Worm (Caenorhabditis elegans) whole organism, L3 larva: ENCODE measurements around the gene ptr-19.

ENCODE experiments used
- ZK546.5 ChIP-seq: sonication (generic microtip); optimal IDR thresholded peaks from 2 replicates; lab custom pipeline; 2017; ENCODE audit warnings: missing biosample characterization, missing genetic modification characterization
- aly-2 ChIP-seq: fragments of 150-350 bp; optimal IDR thresholded peaks from 2 replicates; lab custom pipeline; 2014; ENCODE audit warnings: missing biosample characterization, missing genetic modification characterization
- ama-1 ChIP-seq: fragments of 150-350 bp; optimal IDR thresholded peaks from 2 replicates; lab custom pipeline; 2018
- ceh-16 ChIP-seq: sonication (generic microtip); optimal IDR thresholded peaks from 2 replicates; lab custom pipeline; 2017; ENCODE audit warnings: missing biosample characterization, missing genetic modification characterization
- ceh-82 ChIP-seq: fragments of 150-350 bp; optimal IDR thresholded peaks from 2 replicates; lab custom pipeline; 2014; ENCODE audit warnings: missing biosample characterization, missing genetic modification characterization
- ceh-9 ChIP-seq: sonication (generic microtip); optimal IDR thresholded peaks from 2 replicates; lab custom pipeline; 2018; ENCODE audit warnings: missing biosample characterization, missing genetic modification characterization
- daf-12 ChIP-seq: fragments of 150-350 bp; optimal IDR thresholded peaks from 2 replicates; lab custom pipeline; 2014; ENCODE audit warnings: missing biosample characterization, missing genetic modification reagents, missing genetic modification characterization
- egl-27 ChIP-seq: sonication (generic microtip); optimal IDR thresholded peaks from 4 replicates; lab custom pipeline; 2017; ENCODE audit warnings: missing biosample characterization, missing genetic modification reagents, missing genetic modification characterization
- egl-5 ChIP-seq: fragments of 150-350 bp; optimal IDR thresholded peaks from 2 replicates; lab custom pipeline; 2017; ENCODE audit warnings: missing biosample characterization, missing genetic modification reagents, missing genetic modification characterization, inconsistent platforms
- elt-1 ChIP-seq: fragments of 150-350 bp; optimal IDR thresholded peaks from 2 replicates; lab custom pipeline; 2014; ENCODE audit warnings: missing biosample characterization, missing genetic modification characterization
- elt-2 ChIP-seq: sonication (generic microtip); optimal IDR thresholded peaks from 2 replicates; lab custom pipeline; 2016; ENCODE audit warnings: missing genetic modification reagents, mild to moderate bottlenecking, missing genetic modification characterization, missing compliant biosample characterization
- elt-3 ChIP-seq, 3 experiments: fragments of 150-350 bp in 1 of 3; sonication (generic microtip) in 2 of 3; optimal IDR thresholded peaks; 2 replicates in 2 of 3; 4 replicates in 1 of 3; lab custom pipeline; 2014 to 2017; ENCODE audit warnings: missing biosample characterization in 3 of 3, missing genetic modification characterization in 3 of 3
- eor-1 ChIP-seq, 2 experiments: fragments of 150-350 bp; optimal IDR thresholded peaks; 2 replicates each; lab custom pipeline; 2014 to 2018; ENCODE audit warnings: missing biosample characterization in 2 of 2, missing genetic modification characterization in 2 of 2
- jun-1 ChIP-seq: fragments of 150-350 bp; optimal IDR thresholded peaks from 2 replicates; lab custom pipeline; 2014; ENCODE audit warnings: missing biosample characterization, missing genetic modification reagents, missing genetic modification characterization
- lin-15B ChIP-seq: fragments of 150-350 bp; optimal IDR thresholded peaks from 2 replicates; lab custom pipeline; 2014; ENCODE audit warnings: missing biosample characterization, missing genetic modification characterization
- lsy-12 ChIP-seq: sonication (generic microtip); optimal IDR thresholded peaks from 2 replicates; lab custom pipeline; 2016; ENCODE audit warnings: mild to moderate bottlenecking, missing genetic modification characterization, missing compliant biosample characterization
- mml-1 ChIP-seq: fragments of 150-350 bp; sonication (generic microtip); optimal IDR thresholded peaks from 3 replicates; lab custom pipeline; 2014; ENCODE audit warnings: missing biosample characterization, missing genetic modification characterization
- nfya-1 ChIP-seq: sonication (generic microtip); optimal IDR thresholded peaks from 2 replicates; lab custom pipeline; 2017; ENCODE audit warnings: missing genetic modification characterization, mild to moderate bottlenecking, missing compliant biosample characterization, antibody characterized with exemption, moderate library complexity; ENCODE audit not compliant: insufficient read depth
- nhr-237 ChIP-seq: fragments of 150-350 bp; optimal IDR thresholded peaks from 2 replicates; lab custom pipeline; 2014; ENCODE audit warnings: missing biosample characterization, missing genetic modification characterization
- nhr-25 ChIP-seq: sonication (generic microtip); optimal IDR thresholded peaks from 2 replicates; lab custom pipeline; 2017; ENCODE audit warnings: missing biosample characterization, missing genetic modification characterization
- nhr-43 ChIP-seq: sonication (generic microtip); optimal IDR thresholded peaks from 2 replicates; lab custom pipeline; 2016; ENCODE audit warnings: mild to moderate bottlenecking, missing genetic modification characterization, missing compliant biosample characterization; ENCODE audit not compliant: poor library complexity, severe bottlenecking
- nhr-76 ChIP-seq: fragments of 150-350 bp; sonication (generic microtip); optimal IDR thresholded peaks from 5 replicates; lab custom pipeline; 2014; ENCODE audit warnings: missing biosample characterization, missing genetic modification characterization
- nhr-77 ChIP-seq: fragments of 150-350 bp; optimal IDR thresholded peaks from 2 replicates; lab custom pipeline; 2014; ENCODE audit warnings: missing biosample characterization, missing genetic modification characterization
- pha-4 ChIP-seq: fragments of 150-350 bp; optimal IDR thresholded peaks from 2 replicates; lab custom pipeline; 2014; ENCODE audit warnings: missing biosample characterization, missing genetic modification reagents, missing genetic modification characterization
- pqm-1 ChIP-seq: fragments of 150-350 bp; optimal IDR thresholded peaks from 2 replicates; lab custom pipeline; 2017; ENCODE audit warnings: missing biosample characterization, missing genetic modification characterization, inconsistent platforms
- skn-1 ChIP-seq: fragments of 150-350 bp; optimal IDR thresholded peaks from 2 replicates; lab custom pipeline; 2014; ENCODE audit warnings: missing biosample characterization, missing genetic modification characterization
- snpc-4 ChIP-seq: fragments of 150-350 bp; optimal IDR thresholded peaks from 2 replicates; lab custom pipeline; 2014; ENCODE audit warnings: missing biosample characterization, missing genetic modification characterization
- tbx-2 ChIP-seq: sonication (generic microtip); optimal IDR thresholded peaks from 2 replicates; lab custom pipeline; 2016; ENCODE audit warnings: mild to moderate bottlenecking, missing genetic modification characterization, missing compliant biosample characterization
- unc-39 ChIP-seq: sonication (generic microtip); optimal IDR thresholded peaks from 4 replicates; lab custom pipeline; 2017; ENCODE audit warnings: missing biosample characterization, missing genetic modification characterization
- unc-62 ChIP-seq: fragments of 150-350 bp; sonication (generic microtip); optimal IDR thresholded peaks from 4 replicates; lab custom pipeline; 2014; ENCODE audit warnings: missing biosample characterization, missing genetic modification reagents, missing genetic modification characterization
- zag-1 ChIP-seq: fragments of 150-350 bp; optimal IDR thresholded peaks from 2 replicates; lab custom pipeline; 2014; ENCODE audit warnings: missing biosample characterization, missing genetic modification characterization
- ztf-11 ChIP-seq: fragments of 150-350 bp; optimal IDR thresholded peaks from 2 replicates; lab custom pipeline; 2014; ENCODE audit warnings: missing biosample characterization, missing genetic modification characterization
- ztf-4 ChIP-seq: fragments of 150-350 bp; optimal IDR thresholded peaks from 2 replicates; lab custom pipeline; 2014; ENCODE audit warnings: missing biosample characterization, missing genetic modification characterization

The ptr-19 gene

DNA sequence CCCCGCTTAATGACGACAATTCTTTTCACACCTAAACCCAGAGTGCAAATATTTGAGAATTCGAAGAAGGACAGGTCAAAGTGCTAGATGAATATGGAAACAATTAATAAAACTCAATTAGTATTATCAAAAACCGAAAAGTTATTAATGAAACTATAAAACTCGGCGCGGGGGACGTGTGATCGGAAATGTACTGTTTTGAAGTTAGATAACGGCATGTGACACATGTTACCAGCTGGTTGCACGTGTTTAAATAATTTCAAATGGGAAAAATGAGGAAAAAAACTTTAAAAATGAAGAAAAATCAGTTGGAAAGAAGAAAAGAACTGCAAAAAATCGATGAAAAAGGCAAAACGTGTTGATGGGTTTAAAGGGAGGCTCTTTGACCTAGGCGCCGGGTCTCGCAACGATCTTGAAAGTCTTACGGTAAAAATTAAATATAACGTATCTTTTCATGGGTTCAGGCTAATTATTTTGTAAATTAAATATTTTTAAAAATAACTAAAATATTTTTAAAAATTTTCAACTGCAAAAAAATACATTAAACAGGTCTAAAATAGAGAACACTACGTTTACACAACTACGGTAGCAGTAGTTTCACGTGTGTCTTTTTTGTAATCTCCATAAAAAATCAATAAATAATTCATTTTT, 39.1 kb downstream of the ptr-19 start:
- TF ChIP-seq pha-4 (tag; lab: Kevin White, UChicago), result peak; percentile 14
- peak; percentile 67 for TF ChIP-seq elt-2 (tag; lab: Kevin White, UChicago)
- TF ChIP-seq lin-15B (tag; lab: Kevin White, UChicago), result no peak
- no peak for TF ChIP-seq elt-1 (tag; lab: Kevin White, UChicago)
- no peak for TF ChIP-seq lsy-12 (tag; lab: Kevin White, UChicago)
- no peak for TF ChIP-seq ceh-9 (tag; lab: Kevin White, UChicago)
- TF ChIP-seq snpc-4 (tag; lab: Kevin White, UChicago), result no peak
- no peak for TF ChIP-seq egl-27 (tag; lab: Kevin White, UChicago)
- TF ChIP-seq eor-1 (tag; optimal IDR thresholded peaks at IDR 0.05; lab: Kevin White, UChicago), result no peak
- TF ChIP-seq elt-3 (tag; optimal IDR thresholded peaks at IDR 0.05; lab: Kevin White, UChicago), result no peak
- no peak for TF ChIP-seq daf-12
- TF ChIP-seq ceh-16 (tag; lab: Kevin White, UChicago), result no peak
- TF ChIP-seq pqm-1 (tag; lab: Kevin White, UChicago), result peak; percentile 68
- no peak for TF ChIP-seq nhr-237 (tag; lab: Kevin White, UChicago)
- TF ChIP-seq ama-1 (lab: Kevin White, UChicago), result no peak
- no peak for TF ChIP-seq nhr-77 (tag; lab: Kevin White, UChicago)
- TF ChIP-seq jun-1 (tag; lab: Kevin White, UChicago), result no peak
- TF ChIP-seq ZK546.5 (tag; lab: Kevin White, UChicago), result no peak
- TF ChIP-seq zag-1 (tag; lab: Kevin White, UChicago), result no peak
- TF ChIP-seq nhr-43 (tag; lab: Kevin White, UChicago), result no peak
- TF ChIP-seq mml-1 (tag; lab: Kevin White, UChicago), result no peak

DNA sequence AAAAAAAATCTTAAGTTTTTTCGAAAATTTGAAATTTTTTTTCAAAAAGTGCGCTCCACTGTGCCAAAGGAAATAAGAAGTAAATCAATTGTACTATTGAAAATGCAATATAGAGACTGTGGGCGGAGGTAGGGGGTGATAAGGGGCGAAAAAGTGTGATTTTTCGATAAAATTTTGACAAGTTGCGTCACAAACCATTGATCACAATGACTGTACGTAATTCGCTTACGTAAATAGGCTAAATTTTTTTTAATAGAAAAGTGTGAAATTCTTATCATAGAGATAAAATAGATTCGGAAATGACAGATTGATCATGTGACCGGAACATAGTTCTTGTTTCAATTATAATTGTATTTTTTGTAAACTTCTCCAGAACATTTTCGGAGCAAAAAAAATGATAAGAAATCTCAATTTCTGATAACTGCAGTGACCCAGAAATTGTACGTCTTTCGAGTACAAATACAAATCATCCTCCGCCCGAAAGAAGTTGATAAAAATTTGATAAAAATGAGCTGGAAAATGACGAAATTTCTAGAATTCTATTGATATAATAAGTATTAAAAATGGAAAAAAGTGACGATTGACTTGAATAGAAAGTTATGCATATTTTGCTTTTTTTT, 41.0 kb downstream of the ptr-19 start:
- peak; percentile 34 for TF ChIP-seq pha-4 (tag; lab: Kevin White, UChicago)
- peak; percentile 98 for TF ChIP-seq elt-2 (tag; lab: Kevin White, UChicago)
- no peak for TF ChIP-seq ceh-9 (tag; lab: Kevin White, UChicago)
- TF ChIP-seq jun-1 (tag; lab: Kevin White, UChicago), result peak; percentile 47
- TF ChIP-seq pqm-1 (tag; lab: Kevin White, UChicago), result peak; percentile 81
- no peak for TF ChIP-seq aly-2 (tag; lab: Kevin White, UChicago)

DNA sequence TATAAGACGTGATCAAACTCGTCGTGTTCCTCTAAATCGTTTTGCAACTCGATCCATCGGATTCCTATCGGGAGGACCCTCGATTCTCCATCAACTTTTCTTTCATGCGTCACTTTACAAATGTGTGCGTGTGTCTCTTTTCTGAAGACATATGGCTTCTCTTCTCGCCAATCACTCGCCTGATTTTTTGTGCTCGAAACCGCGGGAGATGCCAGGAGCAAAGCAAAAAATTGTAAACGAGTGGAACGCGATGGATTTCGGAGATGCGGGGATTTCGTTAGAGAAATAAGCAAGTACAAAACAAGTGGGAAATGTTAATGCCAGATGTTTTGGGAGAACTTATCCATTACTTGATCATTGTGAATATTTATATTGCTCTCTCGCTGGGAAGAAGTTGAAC, 42.6 kb downstream of the ptr-19 start:
- TF ChIP-seq unc-62 (GFP tag; lab: Kevin White, UChicago) (no peak), elt-1 (tag; lab: Kevin White, UChicago) (no peak), egl-5 (tag; lab: Kevin White, UChicago) (peak; percentile 4)

DNA sequence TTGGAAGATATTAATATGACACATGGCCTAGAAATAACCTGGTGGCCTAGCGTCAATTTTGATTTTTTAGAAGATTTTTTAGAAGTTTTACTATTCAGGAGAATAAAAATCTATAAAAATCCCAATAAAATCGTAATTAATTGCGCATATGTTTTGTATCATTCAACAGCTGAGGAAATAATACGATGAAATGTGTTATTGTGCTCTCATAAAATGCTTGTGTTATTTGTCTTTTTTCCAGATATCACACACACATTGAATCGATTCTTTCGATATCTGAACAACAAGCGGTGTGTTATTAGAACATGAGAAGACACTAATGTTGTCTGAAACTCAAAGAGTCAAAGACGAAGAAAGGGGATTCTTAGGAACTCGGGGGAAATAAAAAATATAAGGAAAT, 43.4 kb downstream of the ptr-19 start:
- no peak for TF ChIP-seq elt-1 (tag; lab: Kevin White, UChicago)
- no peak for TF ChIP-seq elt-3 (tag; optimal IDR thresholded peaks at IDR 0.05; lab: Kevin White, UChicago)
- no peak for TF ChIP-seq elt-2 (tag; lab: Kevin White, UChicago)
- TF ChIP-seq unc-39 (tag; lab: Kevin White, UChicago), result no peak
- no peak for TF ChIP-seq ztf-4 (tag; lab: Kevin White, UChicago)
- TF ChIP-seq nhr-25, result no peak
- no peak for TF ChIP-seq tbx-2 (tag; lab: Kevin White, UChicago)
- TF ChIP-seq nfya-1 (tag; lab: Kevin White, UChicago), result no peak
- no peak for TF ChIP-seq ztf-11 (tag; lab: Kevin White, UChicago)

DNA sequence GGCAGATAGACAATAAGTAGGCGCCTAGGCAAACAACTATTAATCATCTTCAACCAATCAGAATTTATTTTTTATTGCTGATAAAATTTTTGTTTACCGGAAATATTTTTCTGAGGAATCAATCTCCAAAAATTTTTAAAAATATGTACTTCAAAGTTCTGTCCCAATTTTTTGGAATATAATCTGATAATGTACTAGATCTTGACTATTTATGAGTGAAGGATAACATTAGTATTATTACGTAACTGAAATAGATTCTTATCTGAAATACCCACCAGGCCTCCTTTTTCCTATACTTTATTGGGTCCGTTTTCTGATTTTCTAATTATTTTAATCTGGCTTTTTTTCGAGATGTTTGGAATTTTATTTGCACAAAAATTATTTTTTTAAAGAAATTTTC, 49.8 kb downstream of the ptr-19 start:
- TF ChIP-seq jun-1 (tag; lab: Kevin White, UChicago) (no peak), nhr-76 (tag; lab: Kevin White, UChicago) (no peak), egl-27 (tag; lab: Kevin White, UChicago) (no peak), unc-39 (tag; lab: Kevin White, UChicago) (no peak), ceh-82 (tag; lab: Kevin White, UChicago) (no peak), eor-1 (tag; optimal IDR thresholded peaks at IDR 0.05; lab: Kevin White, UChicago) (no peak), skn-1 (no peak)
